Worm (Caenorhabditis elegans) whole organism, L1 larva: ENCODE results near the gene srj-18.

Source experiments
- C16A3.4 ChIP-seq: fragments of 150-350 bp; optimal IDR thresholded peaks from 2 replicates; lab custom pipeline; 2014; ENCODE audit warnings: missing biosample characterization, missing genetic modification characterization
- Y116A8C.19 ChIP-seq: sonication (generic microtip); optimal IDR thresholded peaks from 2 replicates; lab custom pipeline; 2016; ENCODE audit warnings: missing compliant biosample characterization, missing genetic modification characterization, borderline replicate concordance
- aha-1 ChIP-seq: fragments of 150-350 bp; optimal IDR thresholded peaks from 2 replicates; lab custom pipeline; 2014; ENCODE audit warnings: missing biosample characterization, missing genetic modification characterization
- alr-1 ChIP-seq: fragments of 200-800 bp; sonication (Bioruptor generic); optimal IDR thresholded peaks from 2 replicates; lab custom pipeline; 2018; ENCODE audit warnings: borderline replicate concordance, mild to moderate bottlenecking, missing genetic modification characterization, missing compliant biosample characterization
- ceh-8 ChIP-seq: fragments of 200-800 bp; sonication (Bioruptor generic); optimal IDR thresholded peaks from 2 replicates; lab custom pipeline; 2018; ENCODE audit warnings: mild to moderate bottlenecking, missing genetic modification characterization, moderate library complexity, missing compliant biosample characterization
- ces-1 ChIP-seq: fragments of 150-350 bp; optimal IDR thresholded peaks from 2 replicates; lab custom pipeline; 2014; ENCODE audit warnings: missing biosample characterization, missing genetic modification reagents, missing genetic modification characterization
- dpl-1 ChIP-seq, 3 experiments: fragments of 150-350 bp in 2 of 3; sonication (generic microtip) in 1 of 3; optimal IDR thresholded peaks; 2 replicates each; lab custom pipeline; 2014 to 2017; ENCODE audit warnings: missing biosample characterization in 3 of 3, missing genetic modification characterization in 3 of 3, missing genetic modification reagents in 3 of 3
- efl-1 ChIP-seq, 4 experiments: fragments of 150-350 bp; optimal IDR thresholded peaks in 3 of 4; peaks in 1 of 4; 1 replicate in 1 of 4; 2 replicates in 3 of 4; lab custom pipeline; 2014; ENCODE audit warnings: missing biosample characterization in 2 of 4, missing genetic modification characterization in 2 of 4, missing genetic modification reagents in 2 of 4
- elt-2 ChIP-seq: sonication (generic microtip); optimal IDR thresholded peaks from 2 replicates; lab custom pipeline; 2016; ENCODE audit warnings: missing genetic modification characterization, mild to moderate bottlenecking, inconsistent platforms, missing compliant biosample characterization, missing genetic modification reagents
- ets-5 ChIP-seq: fragments of 200-800 bp; sonication (Bioruptor generic); IDR thresholded peaks from 2 replicates; pipeline ENCODE4 v1.3.6; 2022; ENCODE audit warnings: missing genetic modification characterization, missing compliant biosample characterization
- hlh-17 ChIP-seq: fragments of 200-800 bp; sonication (Bioruptor generic); optimal IDR thresholded peaks from 2 replicates; lab custom pipeline; 2018; ENCODE audit warnings: missing genetic modification characterization, mild to moderate bottlenecking, missing compliant biosample characterization, moderate library complexity, borderline replicate concordance
- hlh-4 ChIP-seq: sonication (generic microtip); optimal IDR thresholded peaks from 2 replicates; lab custom pipeline; 2016; ENCODE audit warnings: mild to moderate bottlenecking, missing genetic modification characterization, missing compliant biosample characterization
- hpl-2 ChIP-seq: fragments of 150-350 bp; optimal IDR thresholded peaks from 2 replicates; lab custom pipeline; 2014; ENCODE audit warnings: missing biosample characterization, missing genetic modification reagents, missing genetic modification characterization
- irx-1 ChIP-seq: sonication (generic microtip); optimal IDR thresholded peaks from 2 replicates; lab custom pipeline; 2016; ENCODE audit warnings: missing genetic modification characterization, missing compliant biosample characterization
- isw-1 ChIP-seq: fragments of 200-800 bp; sonication (Bioruptor generic); IDR thresholded peaks from 2 replicates; pipeline ENCODE4 v1.3.6; 2022; ENCODE audit warnings: missing genetic modification characterization, missing compliant biosample characterization
- lin-13 ChIP-seq: fragments of 150-350 bp; optimal IDR thresholded peaks from 2 replicates; lab custom pipeline; 2014; ENCODE audit warnings: missing biosample characterization, missing genetic modification reagents, missing genetic modification characterization
- lin-15B ChIP-seq: fragments of 150-350 bp; sonication (generic microtip); optimal IDR thresholded peaks from 3 replicates; lab custom pipeline; 2014; ENCODE audit warnings: missing biosample characterization, missing genetic modification characterization
- lsy-2 ChIP-seq, 2 experiments: fragments of 150-350 bp; optimal IDR thresholded peaks; 2 replicates each; lab custom pipeline; 2014; ENCODE audit warnings: missing biosample characterization in 2 of 2, missing genetic modification characterization in 2 of 2
- mdl-1 ChIP-seq, 2 experiments: fragments of 150-350 bp; optimal IDR thresholded peaks; 2 replicates each; lab custom pipeline; 2014 to 2017; ENCODE audit warnings: missing biosample characterization in 2 of 2, missing genetic modification characterization in 2 of 2, inconsistent platforms in 1 of 2
- mep-1 ChIP-seq: fragments of 150-350 bp; optimal IDR thresholded peaks from 2 replicates; lab custom pipeline; 2014; ENCODE audit warnings: missing biosample characterization, missing genetic modification characterization
- nhr-20 ChIP-seq: sonication (generic microtip); optimal IDR thresholded peaks from 2 replicates; lab custom pipeline; 2016; ENCODE audit warnings: mild to moderate bottlenecking, missing genetic modification characterization, missing compliant biosample characterization
- nhr-71 ChIP-seq: sonication (generic microtip); optimal IDR thresholded peaks from 2 replicates; lab custom pipeline; 2016; ENCODE audit warnings: mild to moderate bottlenecking, missing genetic modification characterization, moderate library complexity, missing compliant biosample characterization
- nhr-90 ChIP-seq: sonication (generic microtip); optimal IDR thresholded peaks from 2 replicates; lab custom pipeline; 2016; ENCODE audit warnings: mild to moderate bottlenecking, missing genetic modification characterization, missing compliant biosample characterization; ENCODE audit not compliant: poor library complexity
- pax-3 ChIP-seq: fragments of 200-800 bp; sonication (Bioruptor generic); optimal IDR thresholded peaks from 2 replicates; lab custom pipeline; 2018; ENCODE audit warnings: mild to moderate bottlenecking, missing genetic modification characterization, moderate library complexity, missing compliant biosample characterization
- pqm-1 ChIP-seq: sonication (generic microtip); optimal IDR thresholded peaks from 3 replicates; lab custom pipeline; 2017; ENCODE audit warnings: missing biosample characterization, missing genetic modification characterization
- skn-1 ChIP-seq: fragments of 150-350 bp; optimal IDR thresholded peaks from 2 replicates; lab custom pipeline; 2014; ENCODE audit warnings: missing biosample characterization, missing genetic modification characterization
- snpc-4 ChIP-seq: fragments of 150-350 bp; optimal IDR thresholded peaks from 2 replicates; lab custom pipeline; 2014; ENCODE audit warnings: missing biosample characterization, missing genetic modification characterization
- sup-37 ChIP-seq: fragments of 200-800 bp; sonication (Bioruptor generic); optimal IDR thresholded peaks from 2 replicates; lab custom pipeline; 2018; ENCODE audit warnings: mild to moderate bottlenecking, missing genetic modification characterization, missing compliant biosample characterization
- unc-62 ChIP-seq: fragments of 150-350 bp; optimal IDR thresholded peaks from 2 replicates; lab custom pipeline; 2014; ENCODE audit warnings: missing biosample characterization, missing genetic modification reagents, missing genetic modification characterization
- unc-86 ChIP-seq: sonication (generic microtip); optimal IDR thresholded peaks from 2 replicates; lab custom pipeline; 2016; ENCODE audit warnings: missing genetic modification characterization, missing compliant biosample characterization
- zag-1 ChIP-seq: fragments of 150-350 bp; optimal IDR thresholded peaks from 2 replicates; lab custom pipeline; 2014; ENCODE audit warnings: missing biosample characterization, missing genetic modification characterization
- ztf-11 ChIP-seq, 2 experiments: sonication (generic microtip); optimal IDR thresholded peaks; 2 replicates each; lab custom pipeline; 2016 to 2017; ENCODE audit warnings: missing genetic modification characterization in 2 of 2, missing biosample characterization in 1 of 2, missing compliant biosample characterization in 1 of 2

The srj-18 gene

DNA sequence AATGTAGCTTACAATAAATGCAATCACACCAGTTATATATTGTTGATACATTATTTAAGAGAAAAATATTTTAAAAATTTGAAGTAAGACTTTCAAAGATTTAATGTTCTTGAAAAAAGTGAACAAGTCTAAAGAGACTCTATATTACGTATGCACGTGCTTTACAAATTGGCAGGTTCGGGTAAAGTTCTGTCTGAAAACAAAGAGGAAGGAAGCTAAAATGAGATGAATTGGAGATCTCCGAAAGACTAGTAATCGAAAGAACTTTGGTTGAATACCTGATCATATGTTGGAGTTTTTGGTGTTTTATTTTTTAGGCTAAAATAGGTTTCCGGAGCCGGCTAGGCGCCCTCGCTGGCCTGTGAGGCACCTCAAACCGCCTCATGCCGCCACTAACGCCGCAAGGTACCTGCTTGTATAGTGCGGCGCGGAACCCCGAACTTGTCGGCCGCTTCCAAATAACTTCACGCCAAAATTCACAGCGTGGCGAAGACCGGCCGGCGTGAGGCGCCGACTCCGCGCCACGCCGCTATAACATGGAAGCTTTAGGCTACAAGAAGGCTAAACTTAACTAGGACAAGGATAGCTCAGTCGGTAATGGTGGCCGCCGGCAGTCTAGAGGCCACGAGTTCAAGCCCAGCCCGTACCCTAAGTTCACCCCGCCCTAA, 16.8 kb upstream of the srj-18 start, which contains the start of gene srx-28:
Gene srx-28 (minus strand): TSS at position 51 of the 668 bp plus-strand sequence.
- TF ChIP-seq ztf-11 (tag; optimal IDR thresholded peaks at IDR 0.05; lab: Kevin White, UChicago) = no peak
- TF ChIP-seq snpc-4 (tag; lab: Kevin White, UChicago) = peak; percentile 8
- TF ChIP-seq nhr-90 (tag; lab: Kevin White, UChicago) = no peak

DNA sequence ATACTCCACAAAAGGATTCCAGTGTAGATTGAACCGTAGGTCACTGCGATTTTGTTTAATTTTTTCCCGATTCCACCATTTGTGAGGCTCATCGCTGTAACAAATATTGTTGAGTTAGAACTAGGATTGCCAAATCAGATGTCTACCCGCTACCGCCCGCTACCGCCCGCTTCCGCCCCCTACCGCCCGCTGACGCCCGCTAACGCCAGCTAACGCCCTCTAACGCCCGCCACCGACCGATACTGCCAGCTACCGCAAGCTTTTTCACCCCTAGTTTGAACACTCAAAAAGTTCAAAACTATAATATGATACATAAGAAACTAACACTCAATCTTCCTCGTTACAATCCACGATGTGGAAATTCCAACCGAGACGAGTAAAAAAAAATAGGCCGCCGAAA, 15.7 kb upstream of the srj-18 start:
- no peak for TF ChIP-seq ces-1 (GFP tag; lab: Kevin White, UChicago)
- no peak for TF ChIP-seq ceh-8 (GFP tag; lab: Kevin White, UChicago)
- no peak for TF ChIP-seq elt-2
- TF ChIP-seq Y116A8C.19 = no peak
- no peak for TF ChIP-seq unc-86 (tag; lab: Kevin White, UChicago)
- no peak for TF ChIP-seq nhr-71 (tag; lab: Kevin White, UChicago)
- no peak for TF ChIP-seq mep-1 (tag; lab: Kevin White, UChicago)
- TF ChIP-seq mdl-1 (tag; optimal IDR thresholded peaks at IDR 0.05; lab: Kevin White, UChicago) = no peak
- no peak for TF ChIP-seq alr-1 (tag; lab: Kevin White, UChicago)
- no peak for TF ChIP-seq C16A3.4 (tag; lab: Kevin White, UChicago)
- no peak for TF ChIP-seq efl-1 (optimal IDR thresholded peaks at IDR 0.05; lab: Kevin White, UChicago)
- TF ChIP-seq efl-1 (GFP tag; optimal IDR thresholded peaks at IDR 0.05 in 1 of 2; lab: Kevin White, UChicago) = no peak
- TF ChIP-seq hlh-17 (GFP tag; lab: Kevin White, UChicago) = no peak
- no peak for TF ChIP-seq lin-15B (tag; lab: Kevin White, UChicago)
- no peak for TF ChIP-seq isw-1
- TF ChIP-seq pqm-1 (tag; lab: Kevin White, UChicago) = no peak
- TF ChIP-seq unc-62 (GFP tag; lab: Kevin White, UChicago) = no peak
- no peak for TF ChIP-seq pax-3 (tag; lab: Kevin White, UChicago)

DNA sequence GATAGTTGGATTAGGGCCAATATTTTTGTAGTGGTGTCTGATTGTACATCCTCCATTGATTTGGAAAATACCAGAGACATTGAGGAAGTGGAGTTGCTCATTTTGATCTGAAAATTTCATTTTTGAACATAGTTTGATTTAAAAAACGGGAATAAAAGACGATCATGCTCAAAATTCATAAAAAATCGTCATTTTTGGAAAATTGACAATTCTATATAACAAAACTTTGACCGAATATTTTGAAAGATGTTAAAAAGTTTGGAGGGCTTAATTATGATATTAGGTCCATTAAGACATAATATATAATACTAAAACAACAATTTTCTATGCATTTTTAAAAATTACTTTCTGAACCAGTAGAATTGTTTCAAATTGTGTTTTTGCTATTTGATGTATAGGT, 14.7 kb upstream of the srj-18 start, which contains the start of gene srg-58:
Gene srg-58 (minus strand): TSS at position 101 of the 400 bp plus-strand sequence.
- no peak for TF ChIP-seq lsy-2 (tag; optimal IDR thresholded peaks at IDR 0.05; lab: Kevin White, UChicago)
- TF ChIP-seq aha-1 (tag; lab: Kevin White, UChicago) = no peak

DNA sequence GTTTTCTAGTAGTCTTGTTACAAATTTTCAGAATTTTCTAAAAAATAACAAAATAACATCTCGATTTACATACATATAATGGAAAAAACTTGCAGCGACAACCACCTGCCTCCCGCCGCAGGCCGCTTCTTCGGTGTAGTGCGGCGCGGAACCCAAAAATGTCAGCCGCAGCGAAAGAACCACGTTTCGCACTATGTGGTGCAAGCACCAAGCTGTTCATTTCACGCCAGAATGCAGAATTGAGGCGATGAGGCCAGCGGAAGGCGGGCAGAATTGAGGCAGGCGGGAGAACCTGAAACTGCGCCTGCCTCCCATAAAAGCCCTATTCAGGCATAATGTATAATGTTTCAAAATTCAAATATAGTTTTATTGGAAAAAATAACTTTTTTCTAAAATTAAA, 12.7 kb upstream of the srj-18 start:
- no peak for TF ChIP-seq elt-2
- TF ChIP-seq sup-37 (GFP tag; lab: Kevin White, UChicago) = no peak
- no peak for TF ChIP-seq hlh-17 (GFP tag; lab: Kevin White, UChicago)
- TF ChIP-seq ces-1 (GFP tag; lab: Kevin White, UChicago) = no peak
- no peak for TF ChIP-seq dpl-1 (GFP tag; optimal IDR thresholded peaks at IDR 0.05; lab: Kevin White, UChicago)
- no peak for TF ChIP-seq hlh-4 (tag; lab: Kevin White, UChicago)
- no peak for TF ChIP-seq ztf-11 (tag; optimal IDR thresholded peaks at IDR 0.05; lab: Kevin White, UChicago)
- TF ChIP-seq mdl-1 (tag; optimal IDR thresholded peaks at IDR 0.05; lab: Kevin White, UChicago) = no peak
- TF ChIP-seq zag-1 (tag; lab: Kevin White, UChicago) = no peak
- TF ChIP-seq ets-5 (GFP tag; lab: Robert Waterston, UW) = no peak
- TF ChIP-seq aha-1 (tag; lab: Kevin White, UChicago) = no peak
- TF ChIP-seq alr-1 (tag; lab: Kevin White, UChicago) = no peak
- TF ChIP-seq lin-13 (GFP tag; lab: Kevin White, UChicago) = no peak
- no peak for TF ChIP-seq irx-1

DNA sequence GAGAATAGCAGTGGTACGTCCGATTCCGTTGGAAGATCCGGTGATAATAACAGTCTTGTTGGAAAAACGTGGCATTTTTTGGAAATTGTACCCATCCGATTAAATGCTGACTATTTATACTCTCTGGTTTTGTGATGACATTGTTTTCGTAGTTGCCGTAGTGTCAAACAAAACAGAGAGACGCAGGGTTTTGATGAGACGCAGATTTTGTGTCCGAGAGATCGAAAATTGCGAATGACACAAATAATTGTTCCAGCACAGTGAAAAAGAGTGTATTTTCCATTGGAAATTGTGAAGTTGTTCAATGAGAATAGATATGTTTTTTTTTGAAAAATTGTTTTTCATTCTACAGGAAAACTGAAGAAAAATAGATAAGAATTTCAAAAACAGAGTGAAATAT, 11.0 kb upstream of the srj-18 start, which contains the start of gene R05D8.7:
Gene R05D8.7 (minus strand): TSS at position 104 of the 400 bp plus-strand sequence.
- TF ChIP-seq hpl-2 (GFP tag; lab: Kevin White, UChicago) (no peak), nhr-20 (tag; lab: Kevin White, UChicago) (peak; percentile 57), isw-1 (no peak), C16A3.4 (tag; lab: Kevin White, UChicago) (no peak), skn-1 (tag; lab: Kevin White, UChicago) (peak; percentile 32)
